Fruit fly (Drosophila melanogaster) whole organism, adult: ENCODE measurements around the gene CG2201.

ENCODE experiments used
- CG11617 ChIP-seq: fragments of 200-800 bp; sonication (Bioruptor generic); optimal IDR thresholded peaks from 2 replicates; lab custom pipeline; 2017; ENCODE audit warnings: mild to moderate bottlenecking, missing biosample characterization, missing genetic modification reagents, missing genetic modification characterization
- CG12768 ChIP-seq: fragments of 200-800 bp; sonication (Bioruptor generic); optimal IDR thresholded peaks from 2 replicates; lab custom pipeline; 2017; ENCODE audit warnings: missing biosample characterization, missing genetic modification characterization, mild to moderate bottlenecking, moderate library complexity, missing genetic modification reagents
- CG33017 ChIP-seq: fragments of 200-800 bp; sonication (Bioruptor generic); optimal IDR thresholded peaks from 2 replicates; lab custom pipeline; 2018; ENCODE audit warnings: missing biosample characterization, mild to moderate bottlenecking, missing genetic modification characterization, moderate library complexity
- CG5204 ChIP-seq: fragments of 200-800 bp; sonication (Bioruptor generic); optimal IDR thresholded peaks from 2 replicates; lab custom pipeline; 2016; ENCODE audit warnings: missing biosample characterization, missing genetic modification characterization
- CG7045 ChIP-seq: fragments of 200-800 bp; sonication (Bioruptor generic); optimal IDR thresholded peaks from 2 replicates; lab custom pipeline; 2017; ENCODE audit warnings: missing biosample characterization, mild to moderate bottlenecking, missing genetic modification characterization
- Mnt ChIP-seq: fragments of 200-800 bp; sonication (Bioruptor generic); optimal IDR thresholded peaks from 2 replicates; lab custom pipeline; 2016; ENCODE audit warnings: missing biosample characterization, mild to moderate bottlenecking, missing genetic modification characterization
- cic ChIP-seq: fragments of 200-800 bp; sonication (Bioruptor generic); optimal IDR thresholded peaks from 2 replicates; lab custom pipeline; 2017; ENCODE audit warnings: missing biosample characterization, mild to moderate bottlenecking, missing genetic modification characterization, moderate library complexity
- cnc ChIP-seq, 2 experiments: fragments of >200 bp; optimal IDR thresholded peaks; 2 replicates each; lab custom pipeline; 2017
- kay ChIP-seq: fragments of 200-800 bp; sonication (Bioruptor generic); peaks from one replicate; lab custom pipeline; 2016; ENCODE audit warnings: missing biosample characterization, missing genetic modification characterization, borderline replicate concordance

DNA sequence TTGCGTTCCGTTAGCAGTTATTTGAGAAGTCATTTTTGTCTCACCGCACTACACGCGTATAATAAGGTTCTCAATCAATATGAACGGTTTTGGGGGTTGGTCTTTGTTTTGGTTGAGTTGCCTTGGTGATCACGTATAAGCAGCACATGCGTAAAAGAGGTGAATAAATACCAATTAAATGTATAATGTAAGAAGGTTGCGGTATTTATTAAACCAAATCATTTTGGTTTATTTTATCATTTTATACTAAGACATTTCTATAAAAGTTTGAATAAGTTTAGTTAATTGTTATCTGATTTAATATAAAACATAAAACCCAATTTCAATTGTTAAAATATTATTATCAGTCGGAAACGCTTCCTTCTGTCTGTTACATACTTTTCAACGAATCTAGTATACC, 34.6 kb downstream of the CG2201 start, which contains the start of gene nompB:
- no peak for TF ChIP-seq CG12768 (GFP tag; lab: Kevin White, UChicago)
- TF ChIP-seq cnc (optimal IDR thresholded peaks at IDR 0.05; lab: Kevin White, UChicago), result no peak
- no peak for TF ChIP-seq CG11617
- no peak for TF ChIP-seq cic (GFP tag; lab: Kevin White, UChicago)
- no peak for TF ChIP-seq kay (GFP tag; lab: Kevin White, UChicago)
- no peak for TF ChIP-seq CG7045 (GFP tag; lab: Kevin White, UChicago)
- no peak for TF ChIP-seq CG5204 (GFP tag; lab: Kevin White, UChicago)
- TF ChIP-seq CG33017 (tag; lab: Kevin White, UChicago), result no peak
- TF ChIP-seq Mnt (GFP tag; lab: Kevin White, UChicago), result no peak
